Fruit fly (Drosophila melanogaster): Measurements from ENCODE around the gene toe.

dm6 chr3L:12470509-12470908 lies 38.0 kb upstream of the toe start:
- TF ChIP-seq h (optimal IDR thresholded peaks at IDR 0.05) (no peak), psq (optimal IDR thresholded peaks at IDR 0.05) (no peak), Sin3A (optimal IDR thresholded peaks at IDR 0.05) (no peak), ttk (optimal IDR thresholded peaks at IDR 0.05) (no peak), insv (optimal IDR thresholded peaks at IDR 0.05) (no peak), Myc (optimal IDR thresholded peaks at IDR 0.05) (no peak)
